Fruit fly (Drosophila melanogaster) whole organism, prepupa: ENCODE data around the gene fng.
A peak's percentile ranks its signal among the peaks of the same experiment; 100 is the strongest.

ENCODE experiments used
- CG16779 ChIP-seq: fragments of 200-800 bp; sonication (Bioruptor generic); optimal IDR thresholded peaks from 3 replicates; lab custom pipeline; 2017; ENCODE audit warnings: missing biosample characterization, mild to moderate bottlenecking, missing genetic modification characterization
- CG31627 ChIP-seq: fragments of 200-800 bp; sonication (Bioruptor generic); optimal IDR thresholded peaks from 3 replicates; lab custom pipeline; 2016; ENCODE audit warnings: missing biosample characterization, missing genetic modification characterization
- CG34406 ChIP-seq: fragments of 200-800 bp; sonication (Bioruptor generic); optimal IDR thresholded peaks from 3 replicates; lab custom pipeline; 2016; ENCODE audit warnings: missing biosample characterization, missing genetic modification characterization
- CG3919 ChIP-seq: fragments of 200-800 bp; sonication (Bioruptor generic); optimal IDR thresholded peaks from 3 replicates; lab custom pipeline; 2016; ENCODE audit warnings: missing biosample characterization, missing genetic modification characterization
- CG6792 ChIP-seq: fragments of 200-800 bp; sonication (Bioruptor generic); optimal IDR thresholded peaks from 3 replicates; lab custom pipeline; 2016; ENCODE audit warnings: missing biosample characterization, missing genetic modification characterization
- CG6854 ChIP-seq: fragments of 200-800 bp; sonication (Bioruptor generic); optimal IDR thresholded peaks from 2 replicates; lab custom pipeline; 2017; ENCODE audit warnings: missing biosample characterization, mild to moderate bottlenecking, missing genetic modification characterization
- Ets96B ChIP-seq: fragments of 200-800 bp; optimal IDR thresholded peaks from 2 replicates; lab custom pipeline; 2019; ENCODE audit warnings: missing biosample characterization, mild to moderate bottlenecking, missing genetic modification characterization, moderate library complexity
- Gug ChIP-seq: fragments of 200-800 bp; sonication (Bioruptor generic); IDR thresholded peaks from 2 replicates; pipeline ENCODE4 v1.3.6; 2022; ENCODE audit warnings: missing biosample characterization, missing genetic modification characterization
- Met ChIP-seq: fragments of 200-800 bp; sonication (Bioruptor generic); optimal IDR thresholded peaks from 3 replicates; lab custom pipeline; 2016; ENCODE audit warnings: missing biosample characterization, missing genetic modification characterization
- OdsH ChIP-seq: fragments of 200-800 bp; sonication (Bioruptor generic); optimal IDR thresholded peaks from 3 replicates; lab custom pipeline; 2016; ENCODE audit warnings: missing biosample characterization, missing genetic modification characterization
- esn ChIP-seq: fragments of 200-800 bp; sonication (Bioruptor generic); optimal IDR thresholded peaks from 2 replicates; lab custom pipeline; 2016; ENCODE audit warnings: missing biosample characterization, mild to moderate bottlenecking, missing genetic modification characterization, moderate library complexity
- fkh ChIP-seq: fragments of 200-800 bp; sonication (Bioruptor generic); optimal IDR thresholded peaks from 3 replicates; lab custom pipeline; 2017; ENCODE audit warnings: missing biosample characterization, mild to moderate bottlenecking, missing genetic modification characterization, moderate library complexity
- pdm3 ChIP-seq: fragments of 200-800 bp; sonication (Bioruptor generic); optimal IDR thresholded peaks from 3 replicates; lab custom pipeline; 2016; ENCODE audit warnings: missing biosample characterization, missing genetic modification characterization

DNA sequence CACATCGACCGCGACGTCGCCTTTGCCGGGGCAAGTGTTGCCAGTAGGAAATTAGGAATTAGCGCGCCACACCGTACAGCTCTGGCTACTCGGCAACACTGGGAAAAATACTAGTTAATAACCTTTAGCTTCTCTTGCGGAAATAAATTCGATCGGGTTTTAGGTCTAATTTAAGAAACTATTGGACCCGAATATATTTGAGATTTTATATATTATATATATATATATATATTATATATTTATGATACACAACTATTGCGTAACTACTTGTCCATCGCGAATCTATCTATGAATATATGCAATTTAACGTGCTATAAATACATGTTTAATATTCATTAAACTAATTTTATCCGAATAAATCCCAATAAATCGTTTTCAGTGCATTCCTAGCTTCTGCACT lies 34.9 kb downstream of the fng start:
- TF ChIP-seq esn (GFP tag; lab: Kevin White, UChicago) (no peak), CG6854 (GFP tag; lab: Kevin White, UChicago) (no peak), CG34406 (GFP tag; lab: Kevin White, UChicago) (peak; percentile 32), OdsH (GFP tag; lab: Kevin White, UChicago) (peak; percentile 25), fkh (no peak), CG3919 (GFP tag; lab: Kevin White, UChicago) (no peak), CG16779 (tag; lab: Kevin White, UChicago) (peak; percentile 44), CG31627 (GFP tag; lab: Kevin White, UChicago) (no peak), pdm3 (GFP tag; lab: Kevin White, UChicago) (no peak), CG6792 (GFP tag; lab: Kevin White, UChicago) (no peak), Ets96B (tag; lab: Kevin White, UChicago) (peak; percentile 51), Gug (GFP tag; lab: Robert Waterston, UW) (peak; percentile 54), Met (no peak)
